Worm (Caenorhabditis elegans): Measurements from ENCODE around the gene glb-29.
A peak's percentile ranks its signal among the peaks of the same experiment; 100 is the strongest.

glb-29 gene

ce11 chrII:12036075-12036474 is 27.2 kb downstream of the glb-29 start:
- TF ChIP-seq T22C8.4 (GFP tag; IDR thresholded peaks at IDR 0.05) (no peak), ztf-23 (GFP tag; IDR thresholded peaks at IDR 0.05) (no peak), flt-1 (GFP tag; IDR thresholded peaks at IDR 0.05) (no peak), cog-1 (tag; optimal IDR thresholded peaks at IDR 0.05) (no peak), ref-1 (GFP tag; conservative IDR thresholded peaks at IDR 0.05) (no peak), med-1 (GFP tag; optimal IDR thresholded peaks at IDR 0.05; ENCODE audit: insufficient read depth) (no peak), tab-1 (GFP tag; IDR thresholded peaks at IDR 0.05) (no peak), klf-2 (GFP tag; conservative IDR thresholded peaks at IDR 0.05) (no peak), ztf-29 (GFP tag; IDR thresholded peaks at IDR 0.05) (no peak)

ce11 chrII:12036516-12036915 is 27.6 kb downstream of the glb-29 start, which contains the start of gene cyn-16:
cyn-16 (minus strand) TSS chrII:12036742.
- no peak for TF ChIP-seq flt-1 (GFP tag; IDR thresholded peaks at IDR 0.05)
- no peak for TF ChIP-seq tab-1 (GFP tag; IDR thresholded peaks at IDR 0.05)
- no peak for TF ChIP-seq ref-1 (GFP tag; conservative IDR thresholded peaks at IDR 0.05)
- 0 out of 2 replicates have a peak, but pooled peaks have one; percentile 15 for TF ChIP-seq T22C8.4 (GFP tag; IDR thresholded peaks at IDR 0.05)
- no peak for TF ChIP-seq klf-2 (GFP tag; conservative IDR thresholded peaks at IDR 0.05)
- TF ChIP-seq med-1 (GFP tag; optimal IDR thresholded peaks at IDR 0.05; ENCODE audit: insufficient read depth) = no peak
- no peak for TF ChIP-seq cog-1 (tag; optimal IDR thresholded peaks at IDR 0.05)
- no peak for TF ChIP-seq ztf-29 (GFP tag; IDR thresholded peaks at IDR 0.05)
- no peak for TF ChIP-seq ztf-23 (GFP tag; IDR thresholded peaks at IDR 0.05)

- no peak for TF ChIP-seq ztf-29 (GFP tag; IDR thresholded peaks at IDR 0.05)
- no peak for TF ChIP-seq flt-1 (GFP tag; IDR thresholded peaks at IDR 0.05)
- no peak for TF ChIP-seq cog-1 (tag; optimal IDR thresholded peaks at IDR 0.05)
- no peak for TF ChIP-seq klf-2 (GFP tag; conservative IDR thresholded peaks at IDR 0.05)
- no peak for TF ChIP-seq ref-1 (GFP tag; conservative IDR thresholded peaks at IDR 0.05)
- TF ChIP-seq tab-1 (GFP tag; IDR thresholded peaks at IDR 0.05) = no peak
- TF ChIP-seq T22C8.4 (GFP tag; IDR thresholded peaks at IDR 0.05) = no peak
- TF ChIP-seq ztf-23 (GFP tag; IDR thresholded peaks at IDR 0.05) = no peak
- TF ChIP-seq med-1 (GFP tag; optimal IDR thresholded peaks at IDR 0.05; ENCODE audit: insufficient read depth) = no peak
Measured at ce11 chrII:12039039-12039438, 30.2 kb downstream of the glb-29 start, which contains the start of gene tpi-1. tpi-1 (minus strand) TSS chrII:12039139.

ce11 chrII:12040167-12040566 is 31.3 kb downstream of the glb-29 start:
- no peak for TF ChIP-seq tab-1 (GFP tag; IDR thresholded peaks at IDR 0.05)
- TF ChIP-seq ref-1 (GFP tag; conservative IDR thresholded peaks at IDR 0.05) = no peak
- no peak for TF ChIP-seq ztf-29 (GFP tag; IDR thresholded peaks at IDR 0.05)
- no peak for TF ChIP-seq klf-2 (GFP tag; conservative IDR thresholded peaks at IDR 0.05)

ce11 chrII:12041116-12041515 is 32.2 kb downstream of the glb-29 start:
- TF ChIP-seq flt-1 (GFP tag; IDR thresholded peaks at IDR 0.05) (no peak), T22C8.4 (GFP tag; IDR thresholded peaks at IDR 0.05) (no peak), cog-1 (tag; optimal IDR thresholded peaks at IDR 0.05) (no peak), ref-1 (GFP tag; conservative IDR thresholded peaks at IDR 0.05) (no peak), med-1 (GFP tag; optimal IDR thresholded peaks at IDR 0.05; ENCODE audit: insufficient read depth) (no peak), klf-2 (GFP tag; conservative IDR thresholded peaks at IDR 0.05) (no peak), tab-1 (GFP tag; IDR thresholded peaks at IDR 0.05) (no peak), ztf-29 (GFP tag; IDR thresholded peaks at IDR 0.05) (no peak), ztf-23 (GFP tag; IDR thresholded peaks at IDR 0.05) (no peak)

ce11 chrII:12042108-12042960 is 33.5 kb downstream of the glb-29 start, which contains the start of gene ippk-1:
ippk-1 (plus strand) TSS chrII:12042910.
- peak; percentile 68 for TF ChIP-seq T22C8.4 (GFP tag; IDR thresholded peaks at IDR 0.05)
- no peak for TF ChIP-seq tab-1 (GFP tag; IDR thresholded peaks at IDR 0.05)
- no peak for TF ChIP-seq med-1 (GFP tag; optimal IDR thresholded peaks at IDR 0.05; ENCODE audit: insufficient read depth)
- peak; percentile 78 for TF ChIP-seq cog-1 (tag; optimal IDR thresholded peaks at IDR 0.05)
- no peak; the same call in none of the 2 replicates for TF ChIP-seq flt-1 (GFP tag; IDR thresholded peaks at IDR 0.05)
- TF ChIP-seq ref-1 (GFP tag; conservative IDR thresholded peaks at IDR 0.05) = 0 out of 2 replicates have a peak, but pooled peaks have one; percentile 24
- TF ChIP-seq klf-2 (GFP tag; conservative IDR thresholded peaks at IDR 0.05) = peak; percentile 72
- TF ChIP-seq ztf-23 (GFP tag; IDR thresholded peaks at IDR 0.05) = peak; percentile 66; the same call in 1 of the 2 replicates
- no peak for TF ChIP-seq ztf-29 (GFP tag; IDR thresholded peaks at IDR 0.05)

- TF ChIP-seq flt-1 (GFP tag; IDR thresholded peaks at IDR 0.05) (no peak), ztf-23 (GFP tag; IDR thresholded peaks at IDR 0.05) (no peak), T22C8.4 (GFP tag; IDR thresholded peaks at IDR 0.05) (no peak), ztf-29 (GFP tag; IDR thresholded peaks at IDR 0.05) (no peak), ref-1 (GFP tag; conservative IDR thresholded peaks at IDR 0.05) (no peak), med-1 (GFP tag; optimal IDR thresholded peaks at IDR 0.05; ENCODE audit: insufficient read depth) (no peak), cog-1 (tag; optimal IDR thresholded peaks at IDR 0.05) (no peak), tab-1 (GFP tag; IDR thresholded peaks at IDR 0.05) (no peak)
Measured at ce11 chrII:12049281-12049680, 40.4 kb downstream of the glb-29 start, which contains the start of gene nadk-2. nadk-2 (plus strand) TSS chrII:12049581.

- TF ChIP-seq ztf-23 (GFP tag; IDR thresholded peaks at IDR 0.05) (no peak), cog-1 (tag; optimal IDR thresholded peaks at IDR 0.05) (no peak), klf-2 (GFP tag; conservative IDR thresholded peaks at IDR 0.05) (no peak), tab-1 (GFP tag; IDR thresholded peaks at IDR 0.05) (no peak), med-1 (GFP tag; optimal IDR thresholded peaks at IDR 0.05; ENCODE audit: insufficient read depth) (no peak), ref-1 (GFP tag; conservative IDR thresholded peaks at IDR 0.05) (no peak), flt-1 (GFP tag; IDR thresholded peaks at IDR 0.05) (no peak), T22C8.4 (GFP tag; IDR thresholded peaks at IDR 0.05) (no peak), ztf-29 (GFP tag; IDR thresholded peaks at IDR 0.05) (no peak)
Measured at ce11 chrII:12050607-12051006, 41.7 kb downstream of the glb-29 start.

- TF ChIP-seq ztf-23 (GFP tag; IDR thresholded peaks at IDR 0.05) (no peak), ztf-29 (GFP tag; IDR thresholded peaks at IDR 0.05) (no peak), ref-1 (GFP tag; conservative IDR thresholded peaks at IDR 0.05) (no peak), T22C8.4 (GFP tag; IDR thresholded peaks at IDR 0.05) (no peak), cog-1 (tag; optimal IDR thresholded peaks at IDR 0.05) (no peak), med-1 (GFP tag; optimal IDR thresholded peaks at IDR 0.05; ENCODE audit: insufficient read depth) (no peak), klf-2 (GFP tag; conservative IDR thresholded peaks at IDR 0.05) (no peak), tab-1 (GFP tag; IDR thresholded peaks at IDR 0.05) (no peak), flt-1 (GFP tag; IDR thresholded peaks at IDR 0.05) (no peak)
Measured at ce11 chrII:12051601-12052000, 42.7 kb downstream of the glb-29 start.

Data from whole organism, midembryonic.